Fruit fly (Drosophila melanogaster): Measurements from ENCODE around the gene CG32755.

Gene CG32755

dm6 chrX:5973389-5974025 is 23.5 kb downstream of the CG32755 start (continued):
- TF ChIP-seq sna (GFP tag; IDR thresholded peaks at IDR 0.05; ENCODE audit: partially characterized antibody) (no peak), CG8290 (GFP tag; optimal IDR thresholded peaks at IDR 0.05) (no peak), CG8290 (tag; optimal IDR thresholded peaks at IDR 0.05) (no peak), CG4328 (GFP tag; optimal IDR thresholded peaks at IDR 0.05) (no peak), tll (GFP tag; optimal IDR thresholded peaks at IDR 0.05) (no peak), corto (GFP tag; optimal IDR thresholded peaks at IDR 0.05) (no peak), grn (GFP tag; optimal IDR thresholded peaks at IDR 0.05) (no peak), Bdp1 (GFP tag; optimal IDR thresholded peaks at IDR 0.05) (no peak), lab (GFP tag; optimal IDR thresholded peaks at IDR 0.05) (peak; percentile 19), klu (GFP tag; IDR thresholded peaks at IDR 0.05) (no peak), lola (GFP tag; optimal IDR thresholded peaks at IDR 0.05) (peak in 1 of 3 experiments; percentile 31), inv (GFP tag; IDR thresholded peaks at IDR 0.05; ENCODE audit: partially characterized antibody) (no peak), CG2678 (tag; optimal IDR thresholded peaks at IDR 0.05) (peak; percentile 22), lmd (GFP tag; IDR thresholded peaks at IDR 0.05) (peak; percentile 44), CG11504 (tag; optimal IDR thresholded peaks at IDR 0.05) (peak; percentile 16), Lhr (GFP tag; optimal IDR thresholded peaks at IDR 0.05) (no peak), oc (tag; optimal IDR thresholded peaks at IDR 0.05) (no peak), CG10565 (GFP tag; optimal IDR thresholded peaks at IDR 0.05) (no peak), ewg (GFP tag; optimal IDR thresholded peaks at IDR 0.05) (no peak), CG8924 (tag; optimal IDR thresholded peaks at IDR 0.05) (no peak), aop (GFP tag; IDR thresholded peaks at IDR 0.05) (no peak), CG7963 (GFP tag; IDR thresholded peaks at IDR 0.05; ENCODE audit: partially characterized antibody) (no peak), Taf1 (GFP tag; IDR thresholded peaks at IDR 0.05) (no peak), CG30403 (GFP tag; optimal IDR thresholded peaks at IDR 0.05) (peak; percentile 46), Dip2 (GFP tag; IDR thresholded peaks at IDR 0.05) (no peak), CG11247 (GFP tag; IDR thresholded peaks at IDR 0.05) (no peak), bsh (GFP tag; optimal IDR thresholded peaks at IDR 0.05) (peak; percentile 28 to 72), sd (tag; optimal IDR thresholded peaks at IDR 0.05) (no peak), Awh (GFP tag; IDR thresholded peaks at IDR 0.05) (0 out of 2 replicates have a peak, but pooled peaks have one; percentile 43), CG14441 (GFP tag; IDR thresholded peaks at IDR 0.05) (peak; percentile 35; the same call in 1 of the 2 replicates), CG2202 (tag; optimal IDR thresholded peaks at IDR 0.05) (no peak), Sry-δ (GFP tag; optimal IDR thresholded peaks at IDR 0.05) (no peak), Eip74EF (GFP tag; optimal IDR thresholded peaks at IDR 0.05) (no peak), CG2116 (GFP tag; optimal IDR thresholded peaks at IDR 0.05) (no peak), Atf-2 (GFP tag; optimal IDR thresholded peaks at IDR 0.05) (no peak), kay (GFP tag; optimal IDR thresholded peaks at IDR 0.05) (no peak), Doc3 (GFP tag; IDR thresholded peaks at IDR 0.05; ENCODE audit: partially characterized antibody) (no peak), tin (GFP tag; optimal IDR thresholded peaks at IDR 0.05) (peak; percentile 22), CG17829 (tag; optimal IDR thresholded peaks at IDR 0.05) (peak; percentile 22), al (GFP tag; IDR thresholded peaks at IDR 0.05) (no peak), CG3281 (GFP tag; optimal IDR thresholded peaks at IDR 0.05) (no peak), nerfin-1 (tag; optimal IDR thresholded peaks at IDR 0.05) (no peak), Opbp (GFP tag; IDR thresholded peaks at IDR 0.05; ENCODE audit: partially characterized antibody) (no peak), Drgx (GFP tag; IDR thresholded peaks at IDR 0.05) (peak; percentile 46), ash1 (GFP tag; optimal IDR thresholded peaks at IDR 0.05) (no peak), tgo (GFP tag; IDR thresholded peaks at IDR 0.05) (0 out of 3 replicates have a peak, but pooled peaks have one; percentile 22), Nf-YC (tag; optimal IDR thresholded peaks at IDR 0.05) (no peak), scrt (GFP tag; optimal IDR thresholded peaks at IDR 0.05) (no peak), esg (GFP tag; conservative IDR thresholded peaks at IDR 0.05) (peak; percentile 20; the same call in 1 of the 2 replicates)

Data from whole organism, embryonic.